Worm (Caenorhabditis elegans): ENCODE data around the gene slc-17.4.

ce11 chrIV:17281060-17282021 is 10.2 kb downstream of the slc-17.4 start:
- TF ChIP-seq nhr-77 (tag; optimal IDR thresholded peaks at IDR 0.05) (no peak), mdl-1 (tag; optimal IDR thresholded peaks at IDR 0.05) (no peak), skn-1 (tag; optimal IDR thresholded peaks at IDR 0.05) (no peak), pha-4 (tag; optimal IDR thresholded peaks at IDR 0.05) (peak; percentile 88), ceh-28 (tag; optimal IDR thresholded peaks at IDR 0.05) (peak; percentile 30), ama-1 (optimal IDR thresholded peaks at IDR 0.05) (peak; percentile 99), nhr-28 (tag; optimal IDR thresholded peaks at IDR 0.05) (no peak), ceh-16 (tag; optimal IDR thresholded peaks at IDR 0.05) (no peak), ztf-4 (tag; optimal IDR thresholded peaks at IDR 0.05) (peak; percentile 87), nhr-23 (tag; optimal IDR thresholded peaks at IDR 0.05) (peak; percentile 42), nhr-237 (tag; optimal IDR thresholded peaks at IDR 0.05) (no peak), zag-1 (tag; optimal IDR thresholded peaks at IDR 0.05) (no peak)
